Fruit fly (Drosophila melanogaster): Measurements from ENCODE around the gene COX6AL2.

Gene COX6AL2

DNA sequence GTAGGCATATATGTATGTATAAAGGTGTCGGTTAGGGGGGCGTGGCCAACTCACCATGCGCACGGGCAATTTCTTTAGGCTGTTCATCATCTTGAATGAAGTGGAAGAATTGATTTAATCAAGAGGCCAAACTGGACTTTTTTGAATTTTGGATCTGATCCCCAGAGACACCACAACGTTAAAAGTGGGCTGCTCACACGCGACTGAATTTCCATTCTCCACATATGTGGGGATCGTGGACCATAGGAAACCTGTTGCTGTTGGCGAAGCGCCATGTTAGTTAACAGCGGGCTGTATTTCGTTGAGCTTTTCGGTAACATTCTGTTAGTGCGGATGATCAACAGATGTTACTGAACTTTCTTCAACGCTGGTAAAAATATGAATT is 15.9 kb downstream of the COX6AL2 start, which contains the start of gene CG3902 (continued):
- TF ChIP-seq Doc3 (GFP tag; IDR thresholded peaks at IDR 0.05; ENCODE audit: partially characterized antibody): no peak
- TF ChIP-seq stwl (tag; optimal IDR thresholded peaks at IDR 0.05): no peak
- no peak for TF ChIP-seq CG14860 (GFP tag; IDR thresholded peaks at IDR 0.05; ENCODE audit: partially characterized antibody)
- no peak; the same call in 2 of the 3 replicates for TF ChIP-seq dysf (GFP tag; IDR thresholded peaks at IDR 0.05)
- no peak for TF ChIP-seq insv (GFP tag; optimal IDR thresholded peaks at IDR 0.05)
- no peak for TF ChIP-seq Hmx (GFP tag; optimal IDR thresholded peaks at IDR 0.05)
- TF ChIP-seq CG4360 (GFP tag; IDR thresholded peaks at IDR 0.05): no peak
- no peak for TF ChIP-seq CG4854 (GFP tag; optimal IDR thresholded peaks at IDR 0.05)
- no peak for TF ChIP-seq maf-S (GFP tag; optimal IDR thresholded peaks at IDR 0.05)
- no peak for TF ChIP-seq CG11085 (GFP tag; IDR thresholded peaks at IDR 0.05)
- TF ChIP-seq YL-1 (GFP tag; optimal IDR thresholded peaks at IDR 0.05): peak; percentile 9
- TF ChIP-seq ash1 (GFP tag; optimal IDR thresholded peaks at IDR 0.05): no peak
- TF ChIP-seq peb (GFP tag; IDR thresholded peaks at IDR 0.05): no peak
- no peak for TF ChIP-seq Aef1 (GFP tag; IDR thresholded peaks at IDR 0.05)
- TF ChIP-seq Fer2 (tag; optimal IDR thresholded peaks at IDR 0.05): no peak
- TF ChIP-seq vvl (GFP tag; IDR thresholded peaks at IDR 0.05): peak; percentile 71
- no peak for TF ChIP-seq CG30403 (GFP tag; optimal IDR thresholded peaks at IDR 0.05)
- TF ChIP-seq CG10267 (tag; optimal IDR thresholded peaks at IDR 0.05): no peak
- TF ChIP-seq tll (GFP tag; optimal IDR thresholded peaks at IDR 0.05): no peak
- no peak for TF ChIP-seq tio (GFP tag; optimal IDR thresholded peaks at IDR 0.05)
- TF ChIP-seq Oli (tag; optimal IDR thresholded peaks at IDR 0.05): no peak
- no peak for TF ChIP-seq CG16815 (GFP tag; optimal IDR thresholded peaks at IDR 0.05)
- no peak for TF ChIP-seq CG1602 (GFP tag; optimal IDR thresholded peaks at IDR 0.05)
- TF ChIP-seq trem (tag; optimal IDR thresholded peaks at IDR 0.05): no peak
- TF ChIP-seq org-1 (GFP tag; optimal IDR thresholded peaks at IDR 0.05): no peak
- no peak for TF ChIP-seq ttk (GFP tag; IDR thresholded peaks at IDR 0.05)
- no peak for TF ChIP-seq danr (GFP tag; IDR thresholded peaks at IDR 0.05)
- 0 out of 2 replicates have a peak, but pooled peaks have one; percentile 23 for TF ChIP-seq crol (GFP tag; IDR thresholded peaks at IDR 0.05)
- TF ChIP-seq gem (tag; optimal IDR thresholded peaks at IDR 0.05): no peak
- no peak for TF ChIP-seq CG7745 (tag; optimal IDR thresholded peaks at IDR 0.05)
- TF ChIP-seq MBD-R2 (GFP tag; IDR thresholded peaks at IDR 0.05): 0 out of 2 replicates have a peak, but pooled peaks have one; percentile 8
- 0 out of 2 replicates have a peak, but pooled peaks have one; percentile 41 for TF ChIP-seq ato (GFP tag; IDR thresholded peaks at IDR 0.05; ENCODE audit: partially characterized antibody)
- TF ChIP-seq CG7928 (GFP tag; optimal IDR thresholded peaks at IDR 0.05): no peak
- TF ChIP-seq CG8290 (GFP tag; optimal IDR thresholded peaks at IDR 0.05): no peak
- TF ChIP-seq CG8290 (tag; optimal IDR thresholded peaks at IDR 0.05): peak in 1 of 2 experiments; percentile 79

DNA sequence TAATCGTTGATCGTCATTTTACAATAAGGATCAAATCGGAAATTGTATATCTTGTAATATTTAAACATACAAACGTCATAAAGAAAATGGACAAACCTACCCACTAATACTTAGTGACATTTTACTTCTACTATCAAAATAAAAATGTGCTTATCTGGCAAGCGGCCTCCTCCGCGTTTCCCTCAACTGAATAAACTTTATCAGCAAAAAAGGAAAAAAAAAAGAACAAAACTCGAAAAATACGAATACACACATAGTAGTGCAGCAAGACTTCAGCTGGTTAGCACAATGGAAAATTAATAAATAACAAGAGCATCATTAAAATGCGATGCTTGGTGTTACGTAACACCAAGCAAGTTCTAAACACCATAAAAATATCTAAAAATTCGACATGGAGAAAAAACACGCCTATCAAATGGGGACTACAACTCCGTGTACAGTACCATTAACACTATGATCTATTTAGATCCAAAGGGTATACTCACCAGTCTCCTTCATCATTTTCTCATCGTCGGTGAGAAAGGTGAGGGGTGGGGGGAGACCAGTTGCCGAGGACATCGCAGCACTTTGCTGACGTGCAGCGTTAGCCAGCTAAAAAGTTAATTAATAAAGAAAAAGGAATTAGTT is 16.4 kb downstream of the COX6AL2 start:
- peak; percentile 12 for TF ChIP-seq sens (GFP tag)
- peak; percentile 32 for TF ChIP-seq kni (GFP tag; optimal IDR thresholded peaks at IDR 0.05)
- TF ChIP-seq nom (GFP tag; optimal IDR thresholded peaks at IDR 0.05): peak; percentile 12
- no peak for TF ChIP-seq CG7963 (GFP tag; IDR thresholded peaks at IDR 0.05; ENCODE audit: partially characterized antibody)
- TF ChIP-seq GATAe (GFP tag; conservative IDR thresholded peaks at IDR 0.05): peak; percentile 44; the same call in 1 of the 2 replicates
- no peak for TF ChIP-seq Spps (tag; optimal IDR thresholded peaks at IDR 0.05)
- peak in 1 of 2 experiments; percentile 97 for TF ChIP-seq Pdp1 (GFP tag; optimal IDR thresholded peaks at IDR 0.05)
- TF ChIP-seq cg (GFP tag; optimal IDR thresholded peaks at IDR 0.05): peak; percentile 5
- TF ChIP-seq CG17612 (GFP tag; IDR thresholded peaks at IDR 0.05): 0 out of 2 replicates have a peak, but pooled peaks have one; percentile 11

Measured in whole organism, embryonic.